Worm (Caenorhabditis elegans) whole organism, L1 larva: ENCODE data around the gene fbxc-29.

ENCODE experiments used
- alr-1 ChIP-seq: fragments of 200-800 bp; sonication (Bioruptor generic); optimal IDR thresholded peaks from 2 replicates; lab custom pipeline; 2018; ENCODE audit warnings: borderline replicate concordance, mild to moderate bottlenecking, missing genetic modification characterization, missing compliant biosample characterization
- elt-3 ChIP-seq, 6 experiments: fragments of 150-350 bp in 1 of 6; sonication (generic microtip); optimal IDR thresholded peaks; 2 replicates each; lab custom pipeline; 2017 to 2018; ENCODE audit warnings: missing biosample characterization in 6 of 6, missing genetic modification characterization in 6 of 6, inconsistent platforms in 1 of 6
- lin-13 ChIP-seq: fragments of 150-350 bp; optimal IDR thresholded peaks from 2 replicates; lab custom pipeline; 2014; ENCODE audit warnings: missing biosample characterization, missing genetic modification reagents, missing genetic modification characterization
- nhr-28 ChIP-seq: fragments of 150-350 bp; optimal IDR thresholded peaks from 2 replicates; lab custom pipeline; 2014; ENCODE audit warnings: missing biosample characterization, missing genetic modification characterization
- ztf-4 ChIP-seq: fragments of 150-350 bp; optimal IDR thresholded peaks from 2 replicates; lab custom pipeline; 2014; ENCODE audit warnings: missing biosample characterization, missing genetic modification characterization

- TF ChIP-seq lin-13 (no peak), ztf-4 (no peak), elt-3 (tag; optimal IDR thresholded peaks at IDR 0.05; lab: Kevin White, UChicago) (no peak), alr-1 (tag; lab: Kevin White, UChicago) (no peak), nhr-28 (tag; lab: Kevin White, UChicago) (no peak)
Measured at ce11 chrII:922778-923177, 6.9 kb downstream of the fbxc-29 start.
